Worm (Caenorhabditis elegans): ENCODE measurements around the gene nac-2.
A peak's percentile ranks its signal among the peaks of the same experiment; 100 is the strongest.

nac-2 gene

ce11 chrIII:9052371-9052978 is 9.4 kb upstream of the nac-2 start (continued):
- TF ChIP-seq hlh-17 (GFP tag; optimal IDR thresholded peaks at IDR 0.05; ENCODE audit: borderline replicate concordance) (no peak), lin-14 (GFP tag; optimal IDR thresholded peaks at IDR 0.05) (peak; percentile 67), pag-3 (tag; optimal IDR thresholded peaks at IDR 0.05; ENCODE audit: borderline replicate concordance, insufficient read depth) (peak; percentile 6), swsn-7 (tag; optimal IDR thresholded peaks at IDR 0.05) (peak; percentile 30), alr-1 (tag; optimal IDR thresholded peaks at IDR 0.05; ENCODE audit: borderline replicate concordance) (no peak), aly-2 (tag; optimal IDR thresholded peaks at IDR 0.05) (peak; percentile 7), nhr-19 (GFP tag; conservative IDR thresholded peaks at IDR 0.05) (peak; percentile 43), unc-62 (GFP tag; optimal IDR thresholded peaks at IDR 0.05) (no peak), fkh-10 (GFP tag; optimal IDR thresholded peaks at IDR 0.05) (no peak), unc-98 (GFP tag; IDR thresholded peaks at IDR 0.05) (no peak), mep-1 (tag; optimal IDR thresholded peaks at IDR 0.05) (peak; percentile 52), fkh-8 (tag; optimal IDR thresholded peaks at IDR 0.05) (peak; percentile 66), fkh-4 (tag; optimal IDR thresholded peaks at IDR 0.05; ENCODE audit: borderline replicate concordance) (no peak), nhr-84 (tag; optimal IDR thresholded peaks at IDR 0.05) (no peak), C34B4.2 (tag; optimal IDR thresholded peaks at IDR 0.05) (no peak), unc-30 (tag; optimal IDR thresholded peaks at IDR 0.05) (no peak), skn-1 (tag; optimal IDR thresholded peaks at IDR 0.05) (peak; percentile 50), irx-1 (tag; optimal IDR thresholded peaks at IDR 0.05) (no peak), zip-4 (GFP tag; optimal IDR thresholded peaks at IDR 0.05) (no peak), lin-13 (GFP tag; optimal IDR thresholded peaks at IDR 0.05) (peak; percentile 17), ceh-88 (GFP tag; IDR thresholded peaks at IDR 0.05) (peak; percentile 41; the same call in 1 of the 2 replicates), ets-5 (GFP tag; IDR thresholded peaks at IDR 0.05) (no peak), rnt-1 (tag; optimal IDR thresholded peaks at IDR 0.05) (peak; percentile 49), hlh-4 (tag; optimal IDR thresholded peaks at IDR 0.05) (no peak), ceh-82 (tag; optimal IDR thresholded peaks at IDR 0.05) (peak in 2 of 3 experiments; percentile 36 to 58), unc-86 (tag; optimal IDR thresholded peaks at IDR 0.05) (no peak), egl-13 (tag; optimal IDR thresholded peaks at IDR 0.05) (peak; percentile 23), grh-1 (GFP tag; IDR thresholded peaks at IDR 0.05) (no peak; the same call in 1 of the 2 replicates), dsc-1 (tag; optimal IDR thresholded peaks at IDR 0.05) (peak; percentile 42), nhr-85 (tag) (no peak), nhr-11 (tag; optimal IDR thresholded peaks at IDR 0.05) (no peak), ces-1 (GFP tag; optimal IDR thresholded peaks at IDR 0.05) (no peak), ceh-90 (tag; optimal IDR thresholded peaks at IDR 0.05) (no peak), ama-1 (optimal IDR thresholded peaks at IDR 0.05) (peak; percentile 28), nhr-71 (tag; optimal IDR thresholded peaks at IDR 0.05) (peak; percentile 58), lin-35 (GFP tag; optimal IDR thresholded peaks at IDR 0.05) (peak; percentile 34 to 43), tlp-1 (tag; optimal IDR thresholded peaks at IDR 0.05) (no peak), mef-2 (tag; optimal IDR thresholded peaks at IDR 0.05) (no peak), Y116A8C.19 (tag; optimal IDR thresholded peaks at IDR 0.05; ENCODE audit: borderline replicate concordance) (no peak), sptf-1 (tag; optimal IDR thresholded peaks at IDR 0.05) (no peak), nhr-20 (tag; optimal IDR thresholded peaks at IDR 0.05) (peak; percentile 57), ceh-8 (GFP tag; optimal IDR thresholded peaks at IDR 0.05) (no peak), F16B12.6 (tag; optimal IDR thresholded peaks at IDR 0.05) (peak; percentile 60)

- no peak for TF ChIP-seq ceh-90 (tag; optimal IDR thresholded peaks at IDR 0.05)
- TF ChIP-seq F16B12.6 (tag; optimal IDR thresholded peaks at IDR 0.05) = no peak
- TF ChIP-seq ztf-4 (tag; optimal IDR thresholded peaks at IDR 0.05) = no peak
- TF ChIP-seq jun-1 (tag; optimal IDR thresholded peaks at IDR 0.05) = no peak
- no peak for TF ChIP-seq zag-1 (tag; optimal IDR thresholded peaks at IDR 0.05)
- no peak for TF ChIP-seq snpc-4 (tag; optimal IDR thresholded peaks at IDR 0.05)
- TF ChIP-seq efl-1 (optimal IDR thresholded peaks at IDR 0.05) = no peak
- peak in 1 of 2 experiments; percentile 92 for TF ChIP-seq efl-1 (GFP tag; optimal IDR thresholded peaks at IDR 0.05 in 1 of 2)
- no peak for TF ChIP-seq lir-3 (tag; optimal IDR thresholded peaks at IDR 0.05; ENCODE audit: poor library complexity)
- no peak for TF ChIP-seq ets-5 (GFP tag; IDR thresholded peaks at IDR 0.05)
- TF ChIP-seq fkh-10 (GFP tag; optimal IDR thresholded peaks at IDR 0.05) = no peak
- TF ChIP-seq grh-1 (GFP tag; IDR thresholded peaks at IDR 0.05) = 0 out of 2 replicates have a peak, but pooled peaks have one; percentile 4
- TF ChIP-seq nhr-90 (tag; optimal IDR thresholded peaks at IDR 0.05; ENCODE audit: poor library complexity) = no peak
- no peak for TF ChIP-seq lin-35 (GFP tag; optimal IDR thresholded peaks at IDR 0.05)
- no peak for TF ChIP-seq hlh-4 (tag; optimal IDR thresholded peaks at IDR 0.05)
- TF ChIP-seq ceh-63 (GFP tag; optimal IDR thresholded peaks at IDR 0.05) = peak; percentile 4
- no peak for TF ChIP-seq alr-1 (tag; optimal IDR thresholded peaks at IDR 0.05; ENCODE audit: borderline replicate concordance)
- no peak for TF ChIP-seq C04F5.9 (tag; optimal IDR thresholded peaks at IDR 0.05)
Measured at ce11 chrIII:9051714-9052113, 8.6 kb upstream of the nac-2 start.
